Fruit fly (Drosophila melanogaster) whole organism, embryonic: Measurements from ENCODE around the gene Mtp.

ENCODE experiments used
- B-H2 ChIP-seq: fragments of 200-800 bp; sonication (Bioruptor generic); optimal IDR thresholded peaks from 2 replicates; lab custom pipeline; 2018; ENCODE audit warnings: missing biosample characterization, mild to moderate bottlenecking, missing genetic modification characterization
- BtbVII ChIP-seq: fragments of 200-800 bp; sonication (Bioruptor generic); optimal IDR thresholded peaks from 3 replicates; lab custom pipeline; 2017; ENCODE audit warnings: missing biosample characterization, mild to moderate bottlenecking, missing genetic modification characterization
- CG10543 ChIP-seq: fragments of 200-800 bp; sonication (Bioruptor generic); optimal IDR thresholded peaks from 3 replicates; lab custom pipeline; 2017; ENCODE audit warnings: missing biosample characterization, mild to moderate bottlenecking, missing genetic modification characterization, moderate library complexity
- CG11723 ChIP-seq: fragments of 200-800 bp; sonication (Bioruptor generic); optimal IDR thresholded peaks from 2 replicates; lab custom pipeline; 2017; ENCODE audit warnings: missing biosample characterization, mild to moderate bottlenecking, missing genetic modification characterization
- CG12104 ChIP-seq: fragments of 200-800 bp; sonication (Bioruptor generic); optimal IDR thresholded peaks from 3 replicates; lab custom pipeline; 2016; ENCODE audit warnings: missing biosample characterization, missing genetic modification characterization
- CG13424 ChIP-seq: fragments of 200-800 bp; sonication (Bioruptor generic); optimal IDR thresholded peaks from 2 replicates; lab custom pipeline; 2019; ENCODE audit warnings: missing biosample characterization, mild to moderate bottlenecking, missing genetic modification characterization, moderate library complexity
- CG13894 ChIP-seq: fragments of 200-800 bp; sonication (Bioruptor generic); optimal IDR thresholded peaks from 3 replicates; lab custom pipeline; 2018; ENCODE audit warnings: missing biosample characterization, mild to moderate bottlenecking, missing genetic modification characterization, moderate library complexity
- CG18599 ChIP-seq: fragments of 200-800 bp; sonication (Bioruptor generic); optimal IDR thresholded peaks from 3 replicates; lab custom pipeline; 2017; ENCODE audit warnings: missing biosample characterization, missing genetic modification characterization, mild to moderate bottlenecking, moderate library complexity, missing genetic modification reagents
- CG2120 ChIP-seq: fragments of 200-800 bp; sonication (Bioruptor generic); optimal IDR thresholded peaks from 3 replicates; lab custom pipeline; 2016; ENCODE audit warnings: missing biosample characterization, missing genetic modification characterization
- CG2875 ChIP-seq: fragments of 200-800 bp; sonication (Bioruptor generic); optimal IDR thresholded peaks from 2 replicates; lab custom pipeline; 2017; ENCODE audit warnings: missing biosample characterization, mild to moderate bottlenecking, missing genetic modification characterization, missing genetic modification reagents
- CG34376 ChIP-seq: fragments of 200-800 bp; sonication (Bioruptor generic); optimal IDR thresholded peaks from 2 replicates; lab custom pipeline; 2018; ENCODE audit warnings: missing biosample characterization, mild to moderate bottlenecking, missing genetic modification characterization
- CG4360 ChIP-seq: fragments of 200-800 bp; sonication (Bioruptor generic); IDR thresholded peaks from 2 replicates; pipeline ENCODE4 v1.3.6; 2022; ENCODE audit warnings: missing biosample characterization, missing genetic modification characterization
- CG5953 ChIP-seq: fragments of 200-800 bp; sonication (Bioruptor generic); IDR thresholded peaks from 2 replicates; pipeline ENCODE4 v1.3.6; 2022; ENCODE audit warnings: missing biosample characterization, missing genetic modification characterization
- CG6654 ChIP-seq: fragments of 200-800 bp; sonication (Bioruptor generic); optimal IDR thresholded peaks from 2 replicates; lab custom pipeline; 2017; ENCODE audit warnings: missing biosample characterization, mild to moderate bottlenecking, missing genetic modification characterization
- CG6813 ChIP-seq: fragments of 200-800 bp; sonication (Bioruptor generic); optimal IDR thresholded peaks from 2 replicates; lab custom pipeline; 2017; ENCODE audit warnings: missing biosample characterization, missing genetic modification characterization, mild to moderate bottlenecking, moderate library complexity, missing genetic modification reagents
- CG7963 ChIP-seq: fragments of 200-800 bp; sonication (Bioruptor generic); IDR thresholded peaks from 3 replicates; pipeline ENCODE4 v1.3.6; 2022; ENCODE audit warnings: missing biosample characterization, missing genetic modification characterization; ENCODE audit not compliant: partially characterized antibody
- CG9797 ChIP-seq: fragments of 200-800 bp; sonication (Bioruptor generic); optimal IDR thresholded peaks from 3 replicates; lab custom pipeline; 2018; ENCODE audit warnings: missing biosample characterization, mild to moderate bottlenecking, missing genetic modification characterization
- CoRest ChIP-seq: fragments of 200-800 bp; sonication (Bioruptor generic); optimal IDR thresholded peaks from 3 replicates; lab custom pipeline; 2018; ENCODE audit warnings: missing biosample characterization, mild to moderate bottlenecking, missing genetic modification characterization, moderate library complexity
- CrebB ChIP-seq: fragments of 200-800 bp; sonication (Bioruptor generic); optimal IDR thresholded peaks from 3 replicates; lab custom pipeline; 2018; ENCODE audit warnings: missing biosample characterization, mild to moderate bottlenecking, missing genetic modification characterization
- E2f1 ChIP-seq: fragments of 200-800 bp; sonication (Bioruptor generic); IDR thresholded peaks from 2 replicates; pipeline ENCODE4 v1.3.6; 2022; ENCODE audit warnings: missing biosample characterization, missing genetic modification characterization
- HHEX ChIP-seq: fragments of 200-800 bp; sonication (Bioruptor generic); optimal IDR thresholded peaks from 3 replicates; lab custom pipeline; 2017; ENCODE audit warnings: missing biosample characterization, mild to moderate bottlenecking, missing genetic modification characterization, missing genetic modification reagents
- HLH3B ChIP-seq: fragments of 200-800 bp; sonication (Bioruptor generic); IDR thresholded peaks from 2 replicates; pipeline ENCODE4 v1.3.6; 2022; ENCODE audit warnings: missing biosample characterization, missing genetic modification characterization
- HLHmδ ChIP-seq: fragments of 200-800 bp; sonication (Bioruptor generic); optimal IDR thresholded peaks from 2 replicates; lab custom pipeline; 2018; ENCODE audit warnings: missing biosample characterization, mild to moderate bottlenecking, missing genetic modification characterization, moderate library complexity
- Hey ChIP-seq: fragments of 200-800 bp; sonication (Bioruptor generic); optimal IDR thresholded peaks from 3 replicates; lab custom pipeline; 2018; ENCODE audit warnings: missing biosample characterization, mild to moderate bottlenecking, missing genetic modification characterization
- Hr78 ChIP-seq, 2 experiments: fragments of 200-800 bp in 1 of 2; fragments of >200 bp in 1 of 2; sonication (Bioruptor generic) in 1 of 2; optimal IDR thresholded peaks; 2 replicates each; lab custom pipeline; 2017 to 2019; ENCODE audit warnings: missing biosample characterization in 2 of 2, missing genetic modification characterization in 2 of 2, mild to moderate bottlenecking in 1 of 2, moderate library complexity in 1 of 2
- Jarid2 ChIP-seq: fragments of 200-800 bp; sonication (Bioruptor generic); optimal IDR thresholded peaks from 3 replicates; lab custom pipeline; 2017; ENCODE audit warnings: mild to moderate bottlenecking, missing biosample characterization, missing genetic modification reagents, missing genetic modification characterization
- Opbp ChIP-seq: fragments of 200-800 bp; sonication (Bioruptor generic); IDR thresholded peaks from 3 replicates; pipeline ENCODE4 v1.3.6; 2022; ENCODE audit warnings: missing biosample characterization, missing genetic modification characterization; ENCODE audit not compliant: partially characterized antibody
- Ptx1 ChIP-seq: fragments of 200-800 bp; sonication (Bioruptor generic); IDR thresholded peaks from 2 replicates; pipeline ENCODE4 v1.3.6; 2022; ENCODE audit warnings: missing biosample characterization, missing genetic modification characterization
- Sox102F ChIP-seq: fragments of 200-800 bp; sonication (Bioruptor generic); optimal IDR thresholded peaks from 2 replicates; lab custom pipeline; 2018; ENCODE audit warnings: missing biosample characterization, mild to moderate bottlenecking, missing genetic modification characterization, moderate library complexity
- Vsx1 ChIP-seq: fragments of 200-800 bp; sonication (Bioruptor generic); optimal IDR thresholded peaks from 2 replicates; lab custom pipeline; 2017; ENCODE audit warnings: missing biosample characterization, mild to moderate bottlenecking, missing genetic modification characterization, missing genetic modification reagents
- Xrp1 ChIP-seq: fragments of 200-800 bp; sonication (Bioruptor generic); IDR thresholded peaks from 2 replicates; pipeline ENCODE4 v1.3.6; 2022; ENCODE audit warnings: missing biosample characterization, missing genetic modification characterization
- ash1 ChIP-seq: fragments of 200-800 bp; sonication (Bioruptor generic); optimal IDR thresholded peaks from 2 replicates; lab custom pipeline; 2018; ENCODE audit warnings: missing biosample characterization, mild to moderate bottlenecking, missing genetic modification characterization
- bbx ChIP-seq: fragments of 200-800 bp; sonication (Bioruptor generic); IDR thresholded peaks from 2 replicates; pipeline ENCODE4 v1.3.6; 2022; ENCODE audit warnings: missing biosample characterization, missing genetic modification characterization; ENCODE audit not compliant: partially characterized antibody
- dmrt11E ChIP-seq: fragments of 200-800 bp; sonication (Bioruptor generic); optimal IDR thresholded peaks from 3 replicates; lab custom pipeline; 2018; ENCODE audit warnings: missing biosample characterization, mild to moderate bottlenecking, missing genetic modification characterization, moderate library complexity
- exex ChIP-seq: fragments of 200-800 bp; sonication (Bioruptor generic); optimal IDR thresholded peaks from 4 replicates; lab custom pipeline; 2018; ENCODE audit warnings: missing biosample characterization, mild to moderate bottlenecking, missing genetic modification characterization, moderate library complexity
- eyg ChIP-seq: fragments of 200-800 bp; sonication (Bioruptor generic); optimal IDR thresholded peaks from 3 replicates; lab custom pipeline; 2016; ENCODE audit warnings: missing biosample characterization, missing genetic modification characterization
- gfzf ChIP-seq: fragments of 200-800 bp; sonication (Bioruptor generic); optimal IDR thresholded peaks from 2 replicates; lab custom pipeline; 2016; ENCODE audit warnings: missing biosample characterization, mild to moderate bottlenecking, missing genetic modification characterization, moderate library complexity
- grn ChIP-seq: fragments of 200-800 bp; sonication (Bioruptor generic); optimal IDR thresholded peaks from 3 replicates; lab custom pipeline; 2017; ENCODE audit warnings: missing biosample characterization, missing genetic modification characterization
- klu ChIP-seq: fragments of 200-800 bp; sonication (Bioruptor generic); IDR thresholded peaks from 2 replicates; pipeline ENCODE4 v1.3.6; 2022; ENCODE audit warnings: missing biosample characterization, missing genetic modification characterization
- mirr ChIP-seq: fragments of 200-800 bp; sonication (Bioruptor generic); optimal IDR thresholded peaks from 3 replicates; lab custom pipeline; 2018; ENCODE audit warnings: missing biosample characterization, mild to moderate bottlenecking, missing genetic modification characterization
- mld ChIP-seq: fragments of 200-800 bp; sonication (Bioruptor generic); IDR thresholded peaks from 3 replicates; pipeline ENCODE4 v1.3.6; 2022; ENCODE audit warnings: missing biosample characterization, missing genetic modification characterization; ENCODE audit not compliant: partially characterized antibody
- nmo ChIP-seq: fragments of 200-800 bp; sonication (Bioruptor generic); optimal IDR thresholded peaks from 2 replicates; lab custom pipeline; 2018; ENCODE audit warnings: missing biosample characterization, mild to moderate bottlenecking, missing genetic modification characterization, moderate library complexity
- peb ChIP-seq: fragments of 200-800 bp; sonication (Bioruptor generic); IDR thresholded peaks from 2 replicates; pipeline ENCODE4 v1.3.6; 2022; ENCODE audit warnings: missing biosample characterization, missing genetic modification characterization
- scrt ChIP-seq: fragments of 200-800 bp; sonication (Bioruptor generic); optimal IDR thresholded peaks from 2 replicates; lab custom pipeline; 2018; ENCODE audit warnings: missing biosample characterization, mild to moderate bottlenecking, missing genetic modification characterization, moderate library complexity
- sens-2 ChIP-seq: fragments of 200-800 bp; sonication (Bioruptor generic); IDR thresholded peaks from 2 replicates; pipeline ENCODE4 v1.3.6; 2022; ENCODE audit warnings: missing biosample characterization, missing genetic modification characterization
- slp2 ChIP-seq: fragments of 200-800 bp; sonication (Bioruptor generic); optimal IDR thresholded peaks from 2 replicates; lab custom pipeline; 2016; ENCODE audit warnings: missing biosample characterization, missing genetic modification characterization
- ssp ChIP-seq: fragments of 200-800 bp; sonication (Bioruptor generic); IDR thresholded peaks from 2 replicates; pipeline ENCODE4 v1.3.6; 2022; ENCODE audit warnings: missing biosample characterization, missing genetic modification characterization
- sug ChIP-seq: fragments of 200-800 bp; optimal IDR thresholded peaks from 2 replicates; lab custom pipeline; 2019; ENCODE audit warnings: missing biosample characterization, mild to moderate bottlenecking, missing genetic modification characterization, moderate library complexity
- wdn ChIP-seq: fragments of 200-800 bp; sonication (Bioruptor generic); IDR thresholded peaks from 2 replicates; pipeline ENCODE4 v1.3.6; 2022; ENCODE audit warnings: missing biosample characterization, missing genetic modification characterization
- wor ChIP-seq: fragments of 200-800 bp; sonication (Bioruptor generic); IDR thresholded peaks from 2 replicates; pipeline ENCODE4 v1.3.6; 2022; ENCODE audit warnings: missing biosample characterization, missing genetic modification characterization

Mtp gene

DNA sequence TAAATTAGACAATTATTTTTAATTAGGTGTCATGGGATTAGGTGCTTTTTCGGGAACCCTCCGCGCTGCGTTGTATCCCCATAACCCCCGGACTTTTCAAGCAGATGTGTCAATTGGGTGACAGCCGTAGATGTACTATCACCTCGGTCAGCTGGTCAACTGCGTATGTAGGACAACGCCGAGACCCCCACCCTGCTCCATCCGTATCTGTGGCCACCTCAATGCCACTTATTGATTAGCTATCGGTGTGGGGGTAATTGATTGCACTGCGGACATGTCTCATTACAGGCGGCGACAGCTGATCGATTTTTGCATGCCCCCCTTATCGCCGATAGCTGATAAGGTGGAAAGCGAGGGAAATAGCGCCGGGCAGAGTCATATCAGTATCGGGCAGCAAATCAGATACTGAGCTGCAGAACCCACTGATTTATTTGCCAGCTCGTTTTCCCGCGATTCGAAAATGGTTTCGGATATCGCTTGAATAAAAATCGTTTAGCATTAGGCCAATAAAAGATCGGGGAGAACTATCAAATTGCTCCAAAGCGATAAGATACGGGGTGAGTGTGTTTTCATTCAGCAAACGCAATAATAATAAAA lies 39.0 kb downstream of the Mtp start (continued):
- TF ChIP-seq slp2 (no peak), CG18599 (GFP tag; lab: Kevin White, UChicago) (peak; percentile 27), Opbp (GFP tag; lab: Robert Waterston, UW) (no peak), ash1 (no peak), wdn (GFP tag; lab: Robert Waterston, UW) (0 out of 2 replicates have a peak, but pooled peaks have one; percentile 7), Xrp1 (no peak), Hr78 (GFP tag; optimal IDR thresholded peaks at IDR 0.05; lab: Kevin White, UChicago) (peak in 1 of 2 experiments; percentile 19), CrebB (tag; lab: Kevin White, UChicago) (no peak), peb (no peak), eyg (GFP tag; lab: Kevin White, UChicago) (no peak), sens-2 (GFP tag; lab: Robert Waterston, UW) (peak; percentile 48; the same call in 1 of the 2 replicates), Ptx1 (GFP tag; lab: Robert Waterston, UW) (0 out of 2 replicates have a peak, but pooled peaks have one; percentile 11), CG34376 (GFP tag; lab: Kevin White, UChicago) (peak; percentile 89), BtbVII (GFP tag; lab: Kevin White, UChicago) (peak; percentile 9), CG9797 (GFP tag; lab: Kevin White, UChicago) (no peak), Hey (tag; lab: Kevin White, UChicago) (peak; percentile 28), scrt (GFP tag; lab: Kevin White, UChicago) (no peak), HLH3B (no peak), exex (tag; lab: Kevin White, UChicago) (peak; percentile 98), CG13424 (tag; lab: Kevin White, UChicago) (no peak), mirr (GFP tag; lab: Kevin White, UChicago) (peak; percentile 91), HHEX (GFP tag; lab: Kevin White, UChicago) (no peak), sug (tag; lab: Kevin White, UChicago) (peak; percentile 94), E2f1 (GFP tag; lab: Robert Waterston, UW) (0 out of 2 replicates have a peak, but pooled peaks have one; percentile 7), Sox102F (GFP tag; lab: Kevin White, UChicago) (no peak), nmo (GFP tag; lab: Kevin White, UChicago) (no peak), CG10543 (GFP tag; lab: Kevin White, UChicago) (peak; percentile 32), grn (GFP tag; lab: Kevin White, UChicago) (peak; percentile 92), mld (GFP tag; lab: Robert Waterston, UW) (no peak), B-H2 (GFP tag; lab: Kevin White, UChicago) (peak; percentile 25), gfzf (GFP tag; lab: Kevin White, UChicago) (no peak), CG5953 (GFP tag; lab: Robert Waterston, UW) (no peak), CG11723 (no peak), wor (GFP tag; lab: Robert Waterston, UW) (no peak), CG4360 (peak; percentile 15; the same call in 1 of the 2 replicates), CG12104 (no peak), CG13894 (tag; lab: Kevin White, UChicago) (peak; percentile 13), Vsx1 (GFP tag; lab: Kevin White, UChicago) (peak; percentile 40)

DNA sequence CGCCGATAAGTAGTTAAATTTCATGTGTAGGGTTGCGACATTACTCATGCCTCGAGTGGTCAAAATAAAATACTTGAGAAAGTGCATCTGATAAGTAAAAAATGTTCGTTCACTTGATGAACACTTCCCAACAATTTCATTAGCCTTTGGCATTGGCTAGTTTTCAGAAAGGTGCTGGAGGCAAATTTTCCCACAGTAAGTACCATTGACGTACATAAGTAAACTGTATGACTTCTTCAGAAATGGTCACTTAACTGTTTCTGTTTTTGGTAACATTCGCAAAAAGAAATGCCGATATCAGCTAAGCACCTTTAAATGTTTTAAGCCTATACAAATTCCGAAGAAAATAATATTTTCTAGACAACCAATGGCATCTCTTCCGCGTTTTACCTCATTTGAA lies 39.6 kb downstream of the Mtp start:
- TF ChIP-seq CG6654 (no peak), CG6813 (GFP tag; lab: Kevin White, UChicago) (no peak), bbx (GFP tag; lab: Robert Waterston, UW) (no peak), CoRest (no peak), peb (no peak), Jarid2 (no peak), CG2120 (GFP tag; lab: Kevin White, UChicago) (no peak), klu (GFP tag; lab: Robert Waterston, UW) (no peak), CG2875 (GFP tag; lab: Kevin White, UChicago) (no peak), ssp (GFP tag; lab: Robert Waterston, UW) (no peak), dmrt11E (tag; lab: Kevin White, UChicago) (no peak), Ptx1 (GFP tag; lab: Robert Waterston, UW) (no peak), CG7963 (GFP tag; lab: Robert Waterston, UW) (no peak), HLHmδ (GFP tag; lab: Kevin White, UChicago) (no peak)
